Worm (Caenorhabditis elegans) whole organism, L3 larva: ENCODE results near the gene R04E5.9.

Experiments used
- R02D3.7 ChIP-seq: fragments of 150-350 bp; optimal IDR thresholded peaks from 2 replicates; lab custom pipeline; 2014; ENCODE audit warnings: missing biosample characterization, missing genetic modification characterization
- ZK546.5 ChIP-seq: sonication (generic microtip); optimal IDR thresholded peaks from 2 replicates; lab custom pipeline; 2017; ENCODE audit warnings: missing biosample characterization, missing genetic modification characterization
- aly-2 ChIP-seq: fragments of 150-350 bp; optimal IDR thresholded peaks from 2 replicates; lab custom pipeline; 2014; ENCODE audit warnings: missing biosample characterization, missing genetic modification characterization
- ama-1 ChIP-seq: fragments of 150-350 bp; optimal IDR thresholded peaks from 2 replicates; lab custom pipeline; 2018
- ceh-16 ChIP-seq: sonication (generic microtip); optimal IDR thresholded peaks from 2 replicates; lab custom pipeline; 2017; ENCODE audit warnings: missing biosample characterization, missing genetic modification characterization
- ceh-28 ChIP-seq: fragments of 150-350 bp; optimal IDR thresholded peaks from 2 replicates; lab custom pipeline; 2014; ENCODE audit warnings: missing biosample characterization, missing genetic modification reagents, missing genetic modification characterization
- ceh-82 ChIP-seq: fragments of 150-350 bp; optimal IDR thresholded peaks from 2 replicates; lab custom pipeline; 2014; ENCODE audit warnings: missing biosample characterization, missing genetic modification characterization
- ceh-9 ChIP-seq: sonication (generic microtip); optimal IDR thresholded peaks from 2 replicates; lab custom pipeline; 2018; ENCODE audit warnings: missing biosample characterization, missing genetic modification characterization
- daf-12 ChIP-seq: fragments of 150-350 bp; optimal IDR thresholded peaks from 2 replicates; lab custom pipeline; 2014; ENCODE audit warnings: missing biosample characterization, missing genetic modification reagents, missing genetic modification characterization
- egl-27 ChIP-seq: sonication (generic microtip); optimal IDR thresholded peaks from 4 replicates; lab custom pipeline; 2017; ENCODE audit warnings: missing biosample characterization, missing genetic modification reagents, missing genetic modification characterization
- egl-5 ChIP-seq: fragments of 150-350 bp; optimal IDR thresholded peaks from 2 replicates; lab custom pipeline; 2017; ENCODE audit warnings: missing biosample characterization, missing genetic modification reagents, missing genetic modification characterization, inconsistent platforms
- elt-1 ChIP-seq: fragments of 150-350 bp; optimal IDR thresholded peaks from 2 replicates; lab custom pipeline; 2014; ENCODE audit warnings: missing biosample characterization, missing genetic modification characterization
- elt-2 ChIP-seq: sonication (generic microtip); optimal IDR thresholded peaks from 2 replicates; lab custom pipeline; 2016; ENCODE audit warnings: missing genetic modification reagents, mild to moderate bottlenecking, missing genetic modification characterization, missing compliant biosample characterization
- elt-3 ChIP-seq, 3 experiments: fragments of 150-350 bp in 1 of 3; sonication (generic microtip) in 2 of 3; optimal IDR thresholded peaks; 2 replicates in 2 of 3; 4 replicates in 1 of 3; lab custom pipeline; 2014 to 2017; ENCODE audit warnings: missing biosample characterization in 3 of 3, missing genetic modification characterization in 3 of 3
- eor-1 ChIP-seq, 2 experiments: fragments of 150-350 bp; optimal IDR thresholded peaks; 2 replicates each; lab custom pipeline; 2014 to 2018; ENCODE audit warnings: missing biosample characterization in 2 of 2, missing genetic modification characterization in 2 of 2
- fkh-10 ChIP-seq: sonication (generic microtip); optimal IDR thresholded peaks from 2 replicates; lab custom pipeline; 2017; ENCODE audit warnings: missing biosample characterization, missing genetic modification reagents, missing genetic modification characterization
- fkh-2 ChIP-seq: fragments of 150-350 bp; optimal IDR thresholded peaks from 2 replicates; lab custom pipeline; 2014; ENCODE audit warnings: missing biosample characterization, missing genetic modification reagents, missing genetic modification characterization
- fos-1 ChIP-seq: fragments of 150-350 bp; optimal IDR thresholded peaks from 2 replicates; lab custom pipeline; 2014; ENCODE audit warnings: missing biosample characterization, missing genetic modification characterization
- hmg-11 ChIP-seq: sonication (generic microtip); optimal IDR thresholded peaks from 2 replicates; lab custom pipeline; 2016; ENCODE audit warnings: missing genetic modification characterization, missing compliant biosample characterization
- jun-1 ChIP-seq: fragments of 150-350 bp; optimal IDR thresholded peaks from 2 replicates; lab custom pipeline; 2014; ENCODE audit warnings: missing biosample characterization, missing genetic modification reagents, missing genetic modification characterization
- lin-15B ChIP-seq: fragments of 150-350 bp; optimal IDR thresholded peaks from 2 replicates; lab custom pipeline; 2014; ENCODE audit warnings: missing biosample characterization, missing genetic modification characterization
- lin-39 ChIP-seq: fragments of 150-350 bp; optimal IDR thresholded peaks from 2 replicates; lab custom pipeline; 2018; ENCODE audit warnings: missing biosample characterization, missing genetic modification reagents, missing genetic modification characterization
- lsy-12 ChIP-seq: sonication (generic microtip); optimal IDR thresholded peaks from 2 replicates; lab custom pipeline; 2016; ENCODE audit warnings: mild to moderate bottlenecking, missing genetic modification characterization, missing compliant biosample characterization
- mdl-1 ChIP-seq: fragments of 150-350 bp; optimal IDR thresholded peaks from 2 replicates; lab custom pipeline; 2014; ENCODE audit warnings: missing biosample characterization, missing genetic modification characterization
- mml-1 ChIP-seq: fragments of 150-350 bp; sonication (generic microtip); optimal IDR thresholded peaks from 3 replicates; lab custom pipeline; 2014; ENCODE audit warnings: missing biosample characterization, missing genetic modification characterization
- nfya-1 ChIP-seq: sonication (generic microtip); optimal IDR thresholded peaks from 2 replicates; lab custom pipeline; 2017; ENCODE audit warnings: missing genetic modification characterization, mild to moderate bottlenecking, missing compliant biosample characterization, antibody characterized with exemption, moderate library complexity; ENCODE audit not compliant: insufficient read depth
- nhr-11 ChIP-seq: fragments of 150-350 bp; optimal IDR thresholded peaks from 2 replicates; lab custom pipeline; 2014; ENCODE audit warnings: missing biosample characterization, missing genetic modification characterization
- nhr-12 ChIP-seq: fragments of 150-350 bp; optimal IDR thresholded peaks from 2 replicates; lab custom pipeline; 2014; ENCODE audit warnings: missing biosample characterization, missing genetic modification characterization
- nhr-23 ChIP-seq: fragments of 150-350 bp; optimal IDR thresholded peaks from 2 replicates; lab custom pipeline; 2014; ENCODE audit warnings: missing biosample characterization, missing genetic modification reagents, missing genetic modification characterization
- nhr-237 ChIP-seq: fragments of 150-350 bp; optimal IDR thresholded peaks from 2 replicates; lab custom pipeline; 2014; ENCODE audit warnings: missing biosample characterization, missing genetic modification characterization
- nhr-25 ChIP-seq: sonication (generic microtip); optimal IDR thresholded peaks from 2 replicates; lab custom pipeline; 2017; ENCODE audit warnings: missing biosample characterization, missing genetic modification characterization
- nhr-28 ChIP-seq: fragments of 150-350 bp; optimal IDR thresholded peaks from 2 replicates; lab custom pipeline; 2014; ENCODE audit warnings: missing biosample characterization, missing genetic modification characterization
- nhr-43 ChIP-seq: sonication (generic microtip); optimal IDR thresholded peaks from 2 replicates; lab custom pipeline; 2016; ENCODE audit warnings: mild to moderate bottlenecking, missing genetic modification characterization, missing compliant biosample characterization; ENCODE audit not compliant: poor library complexity, severe bottlenecking
- nhr-67 ChIP-seq: fragments of 150-350 bp; optimal IDR thresholded peaks from 2 replicates; lab custom pipeline; 2014; ENCODE audit warnings: missing biosample characterization, missing genetic modification characterization
- nhr-76 ChIP-seq: fragments of 150-350 bp; sonication (generic microtip); optimal IDR thresholded peaks from 5 replicates; lab custom pipeline; 2014; ENCODE audit warnings: missing biosample characterization, missing genetic modification characterization
- nhr-77 ChIP-seq: fragments of 150-350 bp; optimal IDR thresholded peaks from 2 replicates; lab custom pipeline; 2014; ENCODE audit warnings: missing biosample characterization, missing genetic modification characterization
- pha-4 ChIP-seq: fragments of 150-350 bp; optimal IDR thresholded peaks from 2 replicates; lab custom pipeline; 2014; ENCODE audit warnings: missing biosample characterization, missing genetic modification reagents, missing genetic modification characterization
- pqm-1 ChIP-seq: fragments of 150-350 bp; optimal IDR thresholded peaks from 2 replicates; lab custom pipeline; 2017; ENCODE audit warnings: missing biosample characterization, missing genetic modification characterization, inconsistent platforms
- sea-2 ChIP-seq: fragments of 150-350 bp; sonication (generic microtip); optimal IDR thresholded peaks from 4 replicates; lab custom pipeline; 2014; ENCODE audit warnings: missing biosample characterization, missing genetic modification reagents, missing genetic modification characterization
- skn-1 ChIP-seq: fragments of 150-350 bp; optimal IDR thresholded peaks from 2 replicates; lab custom pipeline; 2014; ENCODE audit warnings: missing biosample characterization, missing genetic modification characterization
- snpc-4 ChIP-seq: fragments of 150-350 bp; optimal IDR thresholded peaks from 2 replicates; lab custom pipeline; 2014; ENCODE audit warnings: missing biosample characterization, missing genetic modification characterization
- tbx-2 ChIP-seq: sonication (generic microtip); optimal IDR thresholded peaks from 2 replicates; lab custom pipeline; 2016; ENCODE audit warnings: mild to moderate bottlenecking, missing genetic modification characterization, missing compliant biosample characterization
- unc-39 ChIP-seq: sonication (generic microtip); optimal IDR thresholded peaks from 4 replicates; lab custom pipeline; 2017; ENCODE audit warnings: missing biosample characterization, missing genetic modification characterization
- unc-62 ChIP-seq: fragments of 150-350 bp; sonication (generic microtip); optimal IDR thresholded peaks from 4 replicates; lab custom pipeline; 2014; ENCODE audit warnings: missing biosample characterization, missing genetic modification reagents, missing genetic modification characterization
- zag-1 ChIP-seq: fragments of 150-350 bp; optimal IDR thresholded peaks from 2 replicates; lab custom pipeline; 2014; ENCODE audit warnings: missing biosample characterization, missing genetic modification characterization
- ztf-11 ChIP-seq: fragments of 150-350 bp; optimal IDR thresholded peaks from 2 replicates; lab custom pipeline; 2014; ENCODE audit warnings: missing biosample characterization, missing genetic modification characterization
- ztf-4 ChIP-seq: fragments of 150-350 bp; optimal IDR thresholded peaks from 2 replicates; lab custom pipeline; 2014; ENCODE audit warnings: missing biosample characterization, missing genetic modification characterization

Gene R04E5.9

ce11 chrX:8835887-8836348, 25.0 kb upstream of the R04E5.9 start, which contains the start of gene C28G1.2:
Gene C28G1.2 (plus strand): TSS chrX:8836016.
- TF ChIP-seq nhr-237 (tag; lab: Kevin White, UChicago) (no peak), eor-1 (tag; optimal IDR thresholded peaks at IDR 0.05; lab: Kevin White, UChicago) (no peak), nhr-11 (peak; percentile 68), nhr-12 (tag; lab: Kevin White, UChicago) (no peak), lin-15B (peak; percentile 76), egl-5 (tag; lab: Kevin White, UChicago) (peak; percentile 77), ceh-28 (peak; percentile 93), ztf-11 (no peak), unc-39 (tag; lab: Kevin White, UChicago) (no peak), fkh-2 (no peak), elt-3 (tag; optimal IDR thresholded peaks at IDR 0.05; lab: Kevin White, UChicago) (peak in 1 of 3 experiments; percentile 69), zag-1 (tag; lab: Kevin White, UChicago) (peak; percentile 53), nfya-1 (tag; lab: Kevin White, UChicago) (peak; percentile 80), fos-1 (tag; lab: Kevin White, UChicago) (no peak), ztf-4 (tag; lab: Kevin White, UChicago) (peak; percentile 5), nhr-28 (tag; lab: Kevin White, UChicago) (no peak), lsy-12 (peak; percentile 94), pha-4 (peak; percentile 89), mml-1 (tag; lab: Kevin White, UChicago) (no peak), nhr-43 (tag; lab: Kevin White, UChicago) (peak; percentile 95), nhr-67 (no peak), jun-1 (peak; percentile 93), elt-2 (peak; percentile 40), aly-2 (no peak), hmg-11 (tag; lab: Kevin White, UChicago) (peak; percentile 100), fkh-10 (GFP tag; lab: Kevin White, UChicago) (no peak), mdl-1 (peak; percentile 67), ceh-82 (tag; lab: Kevin White, UChicago) (peak; percentile 83), nhr-76 (tag; lab: Kevin White, UChicago) (peak; percentile 73), ceh-16 (tag; lab: Kevin White, UChicago) (peak; percentile 22), ceh-9 (tag; lab: Kevin White, UChicago) (no peak), pqm-1 (tag; lab: Kevin White, UChicago) (peak; percentile 53), skn-1 (peak; percentile 85), elt-1 (peak; percentile 33), daf-12 (no peak), nhr-77 (peak; percentile 74), ama-1 (lab: Kevin White, UChicago) (no peak), unc-62 (peak; percentile 82), ZK546.5 (tag; lab: Kevin White, UChicago) (no peak), nhr-25 (tag; lab: Kevin White, UChicago) (peak; percentile 82), lin-39 (tag; lab: Kevin White, UChicago) (peak; percentile 87), egl-27 (tag; lab: Kevin White, UChicago) (peak; percentile 88), nhr-23 (peak; percentile 94), tbx-2 (peak; percentile 94), snpc-4 (tag; lab: Kevin White, UChicago) (peak; percentile 68), sea-2 (GFP tag; lab: Kevin White, UChicago) (peak; percentile 87), R02D3.7 (tag; lab: Kevin White, UChicago) (peak; percentile 78)

ce11 chrX:8835405-8835804, 24.5 kb upstream of the R04E5.9 start, which contains the start of gene sec-15:
Gene sec-15 (minus strand): TSS chrX:8835715.
- TF ChIP-seq elt-2 (peak; percentile 61), nhr-28 (tag; lab: Kevin White, UChicago) (no peak), pqm-1 (tag; lab: Kevin White, UChicago) (peak; percentile 14), pha-4 (no peak)
